Worm (Caenorhabditis elegans): Measurements from ENCODE around the gene F09C6.14.

DNA sequence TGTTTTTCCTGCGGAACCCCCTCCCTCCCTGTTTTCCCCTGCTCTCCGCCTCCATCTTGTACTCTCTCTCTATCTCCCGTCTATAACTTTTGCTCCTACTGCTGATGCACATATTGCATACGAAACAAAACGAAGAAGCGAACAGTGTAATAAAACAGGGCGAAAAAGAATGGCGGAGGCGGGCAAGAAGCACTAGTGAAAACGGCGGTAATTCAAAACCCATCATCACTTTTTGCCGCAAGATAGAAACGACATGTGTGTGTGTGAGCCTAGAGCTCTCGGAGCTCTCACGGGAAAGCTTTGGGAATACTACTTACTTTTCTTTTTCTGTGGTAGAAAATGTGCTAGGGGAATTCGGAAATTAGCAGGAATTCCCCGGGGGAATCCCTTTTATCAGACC lies 44.7 kb upstream of the F09C6.14 start:
- TF ChIP-seq ama-1 (optimal IDR thresholded peaks at IDR 0.05) (no peak), tbx-11 (GFP tag; IDR thresholded peaks at IDR 0.05) (no peak), sea-1 (GFP tag; conservative IDR thresholded peaks at IDR 0.05) (no peak), pes-1 (GFP tag; IDR thresholded peaks at IDR 0.05) (no peak), F13C5.2 (tag; optimal IDR thresholded peaks at IDR 0.05) (no peak), ceh-13 (GFP tag; optimal IDR thresholded peaks at IDR 0.05) (no peak), hmbx-1 (tag; optimal IDR thresholded peaks at IDR 0.05) (no peak), flt-1 (GFP tag; IDR thresholded peaks at IDR 0.05) (no peak), hnd-1 (tag; optimal IDR thresholded peaks at IDR 0.05) (no peak), B0310.2 (tag; optimal IDR thresholded peaks at IDR 0.05) (no peak)

All from whole organism, early embryonic.